Fruit fly (Drosophila melanogaster): ENCODE measurements around the gene Vha100-4.
A peak's percentile ranks its signal among the peaks of the same experiment; 100 is the strongest.

Vha100-4 gene

dm6 chr3R:18438827-18439717 lies 49.5 kb upstream of the Vha100-4 start (continued):
- TF ChIP-seq sens-2 (GFP tag; IDR thresholded peaks at IDR 0.05) (no peak), CG7839 (tag; optimal IDR thresholded peaks at IDR 0.05) (peak; percentile 72), tap (tag; optimal IDR thresholded peaks at IDR 0.05) (no peak), pros (GFP tag; optimal IDR thresholded peaks at IDR 0.05) (no peak), CG8478 (optimal IDR thresholded peaks at IDR 0.05) (no peak), gt (GFP tag; IDR thresholded peaks at IDR 0.05) (no peak), sug (tag; optimal IDR thresholded peaks at IDR 0.05) (peak; percentile 60), kni (GFP tag; optimal IDR thresholded peaks at IDR 0.05) (peak; percentile 62), gsb (GFP tag; IDR thresholded peaks at IDR 0.05) (0 out of 2 replicates have a peak, but pooled peaks have one; percentile 8), CG17328 (GFP tag; IDR thresholded peaks at IDR 0.05) (no peak), CG11723 (GFP tag; optimal IDR thresholded peaks at IDR 0.05) (peak; percentile 44), kah (GFP tag; optimal IDR thresholded peaks at IDR 0.05) (no peak), hth (optimal IDR thresholded peaks at IDR 0.05) (no peak), vvl (GFP tag; IDR thresholded peaks at IDR 0.05) (no peak; the same call in 1 of the 2 replicates), az2 (GFP tag; optimal IDR thresholded peaks at IDR 0.05) (no peak), CG4404 (GFP tag; IDR thresholded peaks at IDR 0.05) (no peak), ERR (GFP tag; optimal IDR thresholded peaks at IDR 0.05) (peak; percentile 34), bsh (GFP tag; optimal IDR thresholded peaks at IDR 0.05) (peak in 1 of 2 experiments; percentile 62), toy (GFP tag; IDR thresholded peaks at IDR 0.05) (no peak), CG32532 (GFP tag; IDR thresholded peaks at IDR 0.05) (peak; percentile 39), dimm (GFP tag; IDR thresholded peaks at IDR 0.05) (no peak), hbn (GFP tag; IDR thresholded peaks at IDR 0.05; ENCODE audit: partially characterized antibody) (no peak), Camta (GFP tag; optimal IDR thresholded peaks at IDR 0.05) (peak; percentile 35), CG1233 (GFP tag; optimal IDR thresholded peaks at IDR 0.05) (peak; percentile 43), lola (GFP tag; optimal IDR thresholded peaks at IDR 0.05) (no peak), gfzf (GFP tag; optimal IDR thresholded peaks at IDR 0.05) (no peak), Hsf (GFP tag; optimal IDR thresholded peaks at IDR 0.05) (peak; percentile 29), CG10274 (GFP tag; optimal IDR thresholded peaks at IDR 0.05) (peak; percentile 12), odd (GFP tag; optimal IDR thresholded peaks at IDR 0.05) (peak; percentile 65), CG3838 (GFP tag; optimal IDR thresholded peaks at IDR 0.05) (peak; percentile 43), CG11085 (GFP tag; IDR thresholded peaks at IDR 0.05) (no peak), so (GFP tag; IDR thresholded peaks at IDR 0.05) (peak; percentile 66; the same call in 1 of the 3 replicates), CG11695 (GFP tag; IDR thresholded peaks at IDR 0.05) (peak; percentile 49; the same call in 2 of the 3 replicates), CG15479 (GFP tag; optimal IDR thresholded peaks at IDR 0.05) (no peak), Hand (GFP tag; optimal IDR thresholded peaks at IDR 0.05) (peak; percentile 12), Mes4 (GFP tag; optimal IDR thresholded peaks at IDR 0.05) (peak; percentile 64), NFAT (GFP tag; IDR thresholded peaks at IDR 0.05) (peak; percentile 38; the same call in 1 of the 2 replicates), ara (GFP tag; IDR thresholded peaks at IDR 0.05) (peak; percentile 63), aop (GFP tag; IDR thresholded peaks at IDR 0.05) (no peak), D19A (tag; optimal IDR thresholded peaks at IDR 0.05) (peak; percentile 91), E2f1 (GFP tag; IDR thresholded peaks at IDR 0.05) (peak; percentile 14), MESR4 (GFP tag; optimal IDR thresholded peaks at IDR 0.05) (no peak), chm (GFP tag; IDR thresholded peaks at IDR 0.05) (no peak), fd64A (GFP tag; optimal IDR thresholded peaks at IDR 0.05) (peak; percentile 78), CG15696 (tag; optimal IDR thresholded peaks at IDR 0.05) (no peak), CG1529 (GFP tag; optimal IDR thresholded peaks at IDR 0.05) (peak; percentile 42), Spps (tag; optimal IDR thresholded peaks at IDR 0.05) (no peak), CG10147 (GFP tag; optimal IDR thresholded peaks at IDR 0.05) (peak; percentile 59), CG11093 (GFP tag; IDR thresholded peaks at IDR 0.05) (no peak), CG13296 (GFP tag; optimal IDR thresholded peaks at IDR 0.05) (peak; percentile 73)

All from whole organism, embryonic.